Worm (Caenorhabditis elegans) whole organism, mixed stage, embryonic: ENCODE results near the gene prp-38.

Source experiments
- blmp-1 ChIP-seq: fragments of 150-350 bp; optimal IDR thresholded peaks from 2 replicates; lab custom pipeline; 2014; ENCODE audit warnings: missing biosample characterization, missing genetic modification characterization
- ceh-39 ChIP-seq: fragments of 150-350 bp; optimal IDR thresholded peaks from 2 replicates; lab custom pipeline; 2014; ENCODE audit warnings: missing biosample characterization, missing genetic modification characterization
- elt-1 ChIP-seq: sonication (generic microtip); optimal IDR thresholded peaks from 2 replicates; lab custom pipeline; 2017; ENCODE audit warnings: missing genetic modification characterization, mild to moderate bottlenecking, missing compliant biosample characterization, antibody characterized with exemption, moderate library complexity, borderline replicate concordance; ENCODE audit not compliant: insufficient read depth
- elt-3 ChIP-seq: fragments of 150-350 bp; optimal IDR thresholded peaks from 2 replicates; lab custom pipeline; 2014; ENCODE audit warnings: missing biosample characterization, missing genetic modification characterization
- mab-5 ChIP-seq: fragments of 150-350 bp; optimal IDR thresholded peaks from 2 replicates; lab custom pipeline; 2014; ENCODE audit warnings: missing biosample characterization, missing genetic modification characterization
- nhr-12 ChIP-seq: fragments of 150-350 bp; optimal IDR thresholded peaks from 2 replicates; lab custom pipeline; 2014; ENCODE audit warnings: missing biosample characterization, missing genetic modification characterization
- nhr-2 ChIP-seq: fragments of 150-350 bp; optimal IDR thresholded peaks from 2 replicates; lab custom pipeline; 2014; ENCODE audit warnings: missing biosample characterization, missing genetic modification characterization
- nhr-237 ChIP-seq: fragments of 150-350 bp; optimal IDR thresholded peaks from 2 replicates; lab custom pipeline; 2014; ENCODE audit warnings: missing biosample characterization, missing genetic modification characterization
- pha-4 ChIP-seq: fragments of 150-350 bp; optimal IDR thresholded peaks from 2 replicates; lab custom pipeline; 2018; ENCODE audit warnings: missing biosample characterization, missing genetic modification reagents, missing genetic modification characterization
- snpc-4 ChIP-seq: fragments of 150-350 bp; optimal IDR thresholded peaks from 2 replicates; lab custom pipeline; 2014; ENCODE audit warnings: missing biosample characterization, missing genetic modification characterization
- unc-62 ChIP-seq: fragments of 150-350 bp; optimal IDR thresholded peaks from 2 replicates; lab custom pipeline; 2014; ENCODE audit warnings: missing biosample characterization, missing genetic modification reagents, missing genetic modification characterization
- ztf-11 ChIP-seq: fragments of 150-350 bp; optimal IDR thresholded peaks from 2 replicates; lab custom pipeline; 2014; ENCODE audit warnings: missing biosample characterization, missing genetic modification characterization

- TF ChIP-seq ceh-39 (tag; lab: Kevin White, UChicago), result no peak
- TF ChIP-seq nhr-2 (tag; lab: Kevin White, UChicago), result no peak
- no peak for TF ChIP-seq mab-5 (tag; lab: Kevin White, UChicago)
- TF ChIP-seq nhr-12 (tag; lab: Kevin White, UChicago), result no peak
- TF ChIP-seq nhr-237 (tag; lab: Kevin White, UChicago), result no peak
- no peak for TF ChIP-seq blmp-1 (tag; lab: Kevin White, UChicago)
- no peak for TF ChIP-seq elt-3 (tag; lab: Kevin White, UChicago)
- TF ChIP-seq snpc-4 (tag; lab: Kevin White, UChicago), result no peak
- no peak for TF ChIP-seq pha-4 (tag; lab: Kevin White, UChicago)
- TF ChIP-seq ztf-11 (tag; lab: Kevin White, UChicago), result no peak
- no peak for TF ChIP-seq elt-1 (tag; lab: Kevin White, UChicago)
- TF ChIP-seq unc-62 (GFP tag; lab: Kevin White, UChicago), result no peak
Measured at ce11 chrV:10794463-10794862, 11.4 kb downstream of the prp-38 start.
